Fruit fly (Drosophila melanogaster): ENCODE results near the gene CG43078.

DNA sequence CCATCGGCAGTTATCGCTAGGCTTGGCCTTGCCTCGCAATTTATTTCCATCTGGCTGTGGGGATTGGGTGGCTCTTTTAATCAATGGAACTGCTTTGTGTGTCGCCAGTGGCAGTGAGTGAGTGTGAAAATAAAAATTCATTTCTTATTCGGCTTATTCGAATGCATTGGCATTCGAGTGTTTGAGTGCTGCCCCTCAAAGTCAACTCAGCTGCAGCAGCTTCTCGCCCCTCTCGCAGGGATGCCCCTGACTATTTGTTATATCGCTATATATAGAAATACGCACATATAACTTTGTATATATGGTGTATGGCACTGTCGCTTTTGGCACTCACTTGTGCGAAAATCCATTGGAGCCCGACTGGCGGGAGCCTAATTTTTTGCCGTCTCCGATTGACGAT is 25.8 kb upstream of the CG43078 start:
- TF ChIP-seq Hr78 (GFP tag; optimal IDR thresholded peaks at IDR 0.05) (no peak), psq (GFP tag; optimal IDR thresholded peaks at IDR 0.05) (no peak), lola (GFP tag; optimal IDR thresholded peaks at IDR 0.05) (no peak), Hr83 (GFP tag; optimal IDR thresholded peaks at IDR 0.05; ENCODE audit: poor library complexity, severe bottlenecking) (no peak), dl (GFP tag; optimal IDR thresholded peaks at IDR 0.05; ENCODE audit: insufficient read depth in 1 of 2, partially characterized antibody in 2 of 2) (no peak), Myc (optimal IDR thresholded peaks at IDR 0.05) (no peak), OdsH (GFP tag; optimal IDR thresholded peaks at IDR 0.05) (no peak)
